Worm (Caenorhabditis elegans) whole organism, midembryonic: ENCODE data around the gene F27D9.13.

ENCODE experiments used
- flt-1 ChIP-seq: fragments of 200-800 bp; sonication (Bioruptor generic); IDR thresholded peaks from 2 replicates; pipeline ENCODE4 v1.3.6; 2022; ENCODE audit warnings: missing genetic modification characterization, missing compliant biosample characterization
- ztf-23 ChIP-seq: fragments of 200-800 bp; sonication (Bioruptor generic); IDR thresholded peaks from 2 replicates; pipeline ENCODE4 v1.3.6; 2022; ENCODE audit warnings: missing genetic modification reagents, missing genetic modification characterization, missing compliant biosample characterization
- ztf-29 ChIP-seq: fragments of 200-800 bp; sonication (Bioruptor generic); IDR thresholded peaks from 2 replicates; pipeline ENCODE4 v1.3.6; 2022; ENCODE audit warnings: missing genetic modification reagents, missing genetic modification characterization, missing compliant biosample characterization

DNA sequence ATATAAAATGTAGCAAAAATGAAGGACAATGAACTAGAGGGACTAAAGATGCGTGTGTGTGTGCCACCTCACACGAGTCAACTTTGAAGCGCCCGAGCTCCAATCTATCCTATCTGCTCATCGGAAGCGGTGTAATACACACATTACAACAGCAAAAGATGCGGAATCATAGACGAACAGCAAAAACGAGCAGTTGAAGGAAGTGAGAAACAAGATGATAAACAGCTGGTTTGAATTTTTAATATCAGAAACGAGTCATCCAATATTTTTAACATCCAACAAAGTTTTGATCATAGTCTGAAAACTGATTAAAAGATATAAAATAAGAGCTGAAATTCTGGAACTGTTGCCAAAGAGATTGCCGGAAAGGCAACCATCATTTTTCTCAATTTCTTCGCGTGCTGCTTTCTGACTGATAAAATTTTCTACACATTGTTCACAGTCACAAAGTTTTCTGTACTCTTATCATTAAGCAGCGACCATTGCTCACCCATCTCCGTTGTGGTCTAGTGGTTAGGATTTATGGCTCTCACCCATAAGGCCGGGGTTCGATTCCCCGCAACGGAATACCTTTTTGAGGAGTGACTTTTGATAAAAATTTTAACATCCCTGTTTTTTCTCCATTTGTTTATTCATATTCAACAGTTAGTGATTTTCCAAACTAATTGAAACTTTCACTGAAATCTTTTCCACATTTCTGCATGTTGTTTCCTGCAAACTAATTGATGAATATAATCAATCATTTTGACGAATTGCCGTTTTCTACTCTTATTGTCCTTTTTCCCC, 13.5 kb upstream of the F27D9.13 start, which contains the start of gene stn-2:
- TF ChIP-seq flt-1: no peak; the same call in 1 of the 2 replicates
- TF ChIP-seq ztf-23 (GFP tag; lab: Robert Waterston, UW): peak; percentile 57; the same call in 1 of the 2 replicates
- TF ChIP-seq ztf-29 (GFP tag; lab: Robert Waterston, UW): no peak
